Worm (Caenorhabditis elegans): ENCODE measurements around the gene set-15.

The set-15 gene

ce11 chrIV:4760378-4761084 lies 19.5 kb downstream of the set-15 start, which contains the start of the genes memi-1 and cyp-31A3 (continued):
- TF ChIP-seq snpc-1.1 (tag; optimal IDR thresholded peaks at IDR 0.05; ENCODE audit: insufficient read depth), result peak; percentile 46
- no peak for TF ChIP-seq unc-62 (GFP tag; optimal IDR thresholded peaks at IDR 0.05)
- TF ChIP-seq ztf-18 (tag; optimal IDR thresholded peaks at IDR 0.05), result no peak
- TF ChIP-seq ztf-6 (GFP tag; IDR thresholded peaks at IDR 0.05), result no peak
- peak; percentile 77 for TF ChIP-seq ceh-91 (GFP tag; IDR thresholded peaks at IDR 0.05)
- TF ChIP-seq F57C9.4 (tag; optimal IDR thresholded peaks at IDR 0.05), result no peak
- no peak for TF ChIP-seq athp-1 (tag; optimal IDR thresholded peaks at IDR 0.05)
- no peak for TF ChIP-seq pha-4 (tag; optimal IDR thresholded peaks at IDR 0.05)
- no peak for TF ChIP-seq lin-40 (tag; optimal IDR thresholded peaks at IDR 0.05)
- no peak for TF ChIP-seq dpl-1 (GFP tag; optimal IDR thresholded peaks at IDR 0.05)
- TF ChIP-seq F23B12.7 (tag; optimal IDR thresholded peaks at IDR 0.05; ENCODE audit: insufficient read depth), result no peak
- TF ChIP-seq ztf-28 (GFP tag; IDR thresholded peaks at IDR 0.05), result no peak
- TF ChIP-seq nhr-179 (tag; optimal IDR thresholded peaks at IDR 0.05), result no peak
- no peak for TF ChIP-seq chd-7 (tag; optimal IDR thresholded peaks at IDR 0.05)
- TF ChIP-seq lin-54 (GFP tag; optimal IDR thresholded peaks at IDR 0.05), result peak; percentile 85
- TF ChIP-seq tbx-9 (tag; optimal IDR thresholded peaks at IDR 0.05; ENCODE audit: borderline replicate concordance), result no peak
- TF ChIP-seq rpc-1 (optimal IDR thresholded peaks at IDR 0.05), result no peak
- no peak for TF ChIP-seq rpc-1 (tag; optimal IDR thresholded peaks at IDR 0.05)
- peak; percentile 81 for TF ChIP-seq snpc-3.4 (tag; optimal IDR thresholded peaks at IDR 0.05)
- TF ChIP-seq F52B5.7 (tag; optimal IDR thresholded peaks at IDR 0.05), result no peak
- TF ChIP-seq hlh-12 (tag; optimal IDR thresholded peaks at IDR 0.05), result no peak
- TF ChIP-seq C06A6.2 (GFP tag; conservative IDR thresholded peaks at IDR 0.05), result no peak
- no peak for TF ChIP-seq atf-7 (tag; optimal IDR thresholded peaks at IDR 0.05)
- TF ChIP-seq sea-2 (GFP tag; IDR thresholded peaks at IDR 0.05), result no peak
- no peak for TF ChIP-seq lir-1 (GFP tag; conservative IDR thresholded peaks at IDR 0.05)
- no peak for TF ChIP-seq T26A5.8 (tag; optimal IDR thresholded peaks at IDR 0.05)
- TF ChIP-seq rec-8 (tag; optimal IDR thresholded peaks at IDR 0.05), result no peak
- no peak for TF ChIP-seq lin-26 (GFP tag; IDR thresholded peaks at IDR 0.05)
- TF ChIP-seq tbp1 (GFP tag; optimal IDR thresholded peaks at IDR 0.05), result peak; percentile 37
- TF ChIP-seq F49E8.2 (tag; optimal IDR thresholded peaks at IDR 0.05; ENCODE audit: insufficient read depth), result no peak
- TF ChIP-seq Y53F4B.3 (GFP tag; IDR thresholded peaks at IDR 0.05), result no peak
- no peak for TF ChIP-seq let-607 (tag; optimal IDR thresholded peaks at IDR 0.05)
- TF ChIP-seq nfyb-1 (GFP tag; IDR thresholded peaks at IDR 0.05), result no peak
- TF ChIP-seq ekl-4 (GFP tag; IDR thresholded peaks at IDR 0.05), result peak; percentile 75
- TF ChIP-seq pbrm-1 (GFP tag; IDR thresholded peaks at IDR 0.05), result peak; percentile 44; the same call in 1 of the 2 replicates
- TF ChIP-seq F55B11.4 (tag; optimal IDR thresholded peaks at IDR 0.05; ENCODE audit: borderline replicate concordance, insufficient read depth), result no peak
- TF ChIP-seq efl-1 (GFP tag; optimal IDR thresholded peaks at IDR 0.05), result peak; percentile 32
- TF ChIP-seq attf-6 (GFP tag; IDR thresholded peaks at IDR 0.05), result peak; percentile 44; the same call in 1 of the 2 replicates
- TF ChIP-seq snpc-1.3 (tag; optimal IDR thresholded peaks at IDR 0.05; ENCODE audit: insufficient read depth), result peak; percentile 52
- peak; percentile 87 for TF ChIP-seq madf-8 (GFP tag; conservative IDR thresholded peaks at IDR 0.05)
- TF ChIP-seq nhr-90 (tag; optimal IDR thresholded peaks at IDR 0.05), result no peak
- no peak for TF ChIP-seq let-526 (GFP tag; IDR thresholded peaks at IDR 0.05)
- no peak for TF ChIP-seq dox-1 (GFP tag; IDR thresholded peaks at IDR 0.05)
- no peak for TF ChIP-seq attf-3 (GFP tag; conservative IDR thresholded peaks at IDR 0.05)
- TF ChIP-seq F33H1.4 (GFP tag; IDR thresholded peaks at IDR 0.05), result peak; percentile 97
- TF ChIP-seq T07F8.4 (tag; optimal IDR thresholded peaks at IDR 0.05), result no peak
- no peak for TF ChIP-seq hlh-26 (GFP tag; conservative IDR thresholded peaks at IDR 0.05)

Data from whole organism, young adult.